Fruit fly (Drosophila melanogaster) whole organism: ENCODE measurements around the gene RhoBTB.

Source experiments
- CG8478 ChIP-seq: fragments of >200 bp; optimal IDR thresholded peaks from 2 replicates; lab custom pipeline; 2018; ENCODE audit warnings: inconsistent platforms
- Dll ChIP-seq: fragments of >200 bp; optimal IDR thresholded peaks from 2 replicates; lab custom pipeline; 2017
- EcR ChIP-seq, 2 experiments: fragments of >200 bp; optimal IDR thresholded peaks; 2 replicates each; lab custom pipeline; 2017; ENCODE audit warnings: missing biosample characterization in 2 of 2, missing genetic modification characterization in 2 of 2, missing genetic modification reagents in 2 of 2
- pan ChIP-seq: fragments of >200 bp; optimal IDR thresholded peaks from 2 replicates; lab custom pipeline; 2017
- psq ChIP-seq: fragments of >200 bp; optimal IDR thresholded peaks from 2 replicates; lab custom pipeline; 2017
- usp ChIP-seq: fragments of >200 bp; optimal IDR thresholded peaks from 2 replicates; lab custom pipeline; 2017; ENCODE audit warnings: missing biosample characterization, missing genetic modification characterization, mixed read lengths

The RhoBTB gene

DNA sequence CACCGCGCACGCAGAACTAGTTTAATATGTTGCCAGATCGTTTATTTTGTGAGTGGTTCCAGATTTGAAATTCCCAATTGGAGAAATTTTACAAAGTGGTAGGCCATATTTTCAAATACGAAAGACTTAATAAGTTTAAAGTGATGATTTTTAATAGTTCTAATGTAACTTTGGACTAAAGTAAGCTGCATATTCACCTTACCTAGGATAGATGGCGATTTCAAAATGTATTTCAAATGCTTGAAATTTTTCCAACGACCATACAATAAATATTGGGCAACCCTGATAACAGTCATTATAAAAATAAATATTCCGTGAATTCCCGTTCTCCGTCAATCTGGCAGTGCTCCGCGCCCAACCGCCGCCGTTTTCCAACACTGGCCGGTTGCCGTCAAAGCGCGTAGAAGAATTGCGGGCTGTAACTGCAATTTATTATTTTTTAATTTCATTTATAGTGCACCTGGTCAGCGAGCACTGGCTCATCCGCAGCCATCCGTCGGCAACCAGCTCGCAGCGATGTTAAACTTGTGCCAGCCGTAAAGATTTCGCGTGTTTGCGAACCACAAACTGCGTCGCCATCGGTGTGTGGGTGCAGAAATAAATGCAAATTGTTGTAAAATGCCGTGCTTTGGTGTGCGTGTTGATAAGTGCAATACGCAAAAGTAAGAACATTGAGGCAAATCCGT lies at the start of gene RhoBTB, which contains the start of gene Ide:
TSS of gene RhoBTB (plus strand) at position 365 of the 686 bp plus-strand sequence.
TSS of gene Ide (minus strand) at position 19 of the 686 bp plus-strand sequence.
- TF ChIP-seq pan (lab: Kevin White, UChicago) = no peak

dm6 chr3L:20342334-20342733 lies 33.7 kb upstream of the RhoBTB start, which contains the start of gene Spn77Bc:
Gene Spn77Bc (plus strand): TSS chr3L:20342634.
- TF ChIP-seq usp (GFP tag; lab: Kevin White, UChicago) = no peak
- no peak for TF ChIP-seq pan (lab: Kevin White, UChicago)
- TF ChIP-seq EcR (GFP tag; optimal IDR thresholded peaks at IDR 0.05; lab: Kevin White, UChicago) = no peak
- no peak for TF ChIP-seq CG8478 (lab: Kevin White, UChicago)
- no peak for TF ChIP-seq psq (lab: Kevin White, UChicago)
- no peak for TF ChIP-seq Dll (lab: Kevin White, UChicago)

DNA sequence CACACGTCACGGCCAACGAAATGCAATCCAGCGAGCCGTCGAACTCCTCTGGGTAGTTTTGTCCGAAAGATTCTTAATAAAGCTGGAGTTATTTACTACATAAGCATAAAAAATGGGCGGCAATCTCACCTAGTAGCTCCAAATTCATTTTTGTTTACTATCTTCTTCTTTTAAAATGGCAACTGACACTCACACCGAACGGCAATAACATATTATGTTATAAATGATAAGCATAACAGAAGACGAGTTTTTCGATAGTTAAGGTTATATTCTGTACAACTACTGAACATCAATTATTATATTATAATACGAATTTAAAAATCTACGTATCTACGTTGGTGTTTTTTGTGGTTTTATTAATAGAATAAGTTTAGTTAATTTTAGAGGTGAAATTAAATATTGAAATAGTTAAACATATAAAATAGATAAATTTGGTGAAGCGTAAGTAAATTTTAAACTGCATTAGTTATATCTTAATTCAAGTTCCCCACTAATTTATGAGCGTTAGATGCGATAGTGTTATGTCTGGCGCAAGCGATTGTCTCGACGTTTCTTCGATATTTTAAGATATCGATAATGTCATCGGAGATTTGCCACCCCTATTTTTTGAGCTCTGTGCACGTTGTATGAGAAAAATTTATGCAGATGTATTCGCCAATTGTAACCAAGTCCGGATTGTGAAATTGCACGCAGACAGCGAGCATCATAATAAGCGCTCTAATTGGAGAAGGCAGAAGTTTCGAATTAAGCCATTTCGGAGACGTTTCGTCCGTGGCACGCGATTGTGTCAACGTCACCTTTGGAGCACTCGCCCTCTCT lies 28.1 kb upstream of the RhoBTB start, which contains the start of the genes Rbbp5 and eRF1:
TSS of gene Rbbp5 (minus strand) at position 181 of the 819 bp plus-strand sequence.
TSS of gene eRF1 (plus strand) at position 594 of the 819 bp plus-strand sequence.
- TF ChIP-seq EcR (GFP tag; optimal IDR thresholded peaks at IDR 0.05; lab: Kevin White, UChicago) (no peak), CG8478 (lab: Kevin White, UChicago) (no peak), Dll (lab: Kevin White, UChicago) (no peak), usp (GFP tag; lab: Kevin White, UChicago) (no peak), pan (lab: Kevin White, UChicago) (no peak), psq (lab: Kevin White, UChicago) (no peak)

DNA sequence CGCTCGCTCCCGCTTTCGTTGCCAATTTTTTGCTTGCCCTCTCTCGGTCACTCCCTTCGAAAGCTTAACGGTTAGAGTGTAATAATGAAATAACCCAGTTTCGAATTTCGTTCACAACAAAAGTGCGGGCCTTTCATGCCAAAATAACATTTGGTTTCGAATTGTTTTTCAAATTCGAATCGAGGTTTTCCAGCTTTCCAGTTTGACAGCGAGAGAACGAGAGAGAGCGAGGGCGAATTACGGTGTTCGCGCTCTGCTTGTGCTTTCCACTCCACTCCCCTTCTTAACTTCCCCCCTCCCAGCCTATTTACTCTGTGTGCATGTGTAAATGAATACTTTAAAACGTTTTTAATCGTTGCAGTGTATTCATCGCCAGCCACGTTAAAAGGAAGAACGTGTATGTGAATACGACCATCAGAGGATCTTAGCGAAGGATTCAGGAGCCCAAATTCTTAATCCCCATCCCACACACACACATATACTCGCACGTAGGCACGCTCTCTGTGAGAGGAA lies 27.4 kb upstream of the RhoBTB start:
- TF ChIP-seq pan (lab: Kevin White, UChicago) (no peak), EcR (GFP tag; optimal IDR thresholded peaks at IDR 0.05; lab: Kevin White, UChicago) (peak in 1 of 2 experiments; percentile 10), psq (lab: Kevin White, UChicago) (no peak), usp (GFP tag; lab: Kevin White, UChicago) (no peak), CG8478 (lab: Kevin White, UChicago) (no peak), Dll (lab: Kevin White, UChicago) (no peak)

DNA sequence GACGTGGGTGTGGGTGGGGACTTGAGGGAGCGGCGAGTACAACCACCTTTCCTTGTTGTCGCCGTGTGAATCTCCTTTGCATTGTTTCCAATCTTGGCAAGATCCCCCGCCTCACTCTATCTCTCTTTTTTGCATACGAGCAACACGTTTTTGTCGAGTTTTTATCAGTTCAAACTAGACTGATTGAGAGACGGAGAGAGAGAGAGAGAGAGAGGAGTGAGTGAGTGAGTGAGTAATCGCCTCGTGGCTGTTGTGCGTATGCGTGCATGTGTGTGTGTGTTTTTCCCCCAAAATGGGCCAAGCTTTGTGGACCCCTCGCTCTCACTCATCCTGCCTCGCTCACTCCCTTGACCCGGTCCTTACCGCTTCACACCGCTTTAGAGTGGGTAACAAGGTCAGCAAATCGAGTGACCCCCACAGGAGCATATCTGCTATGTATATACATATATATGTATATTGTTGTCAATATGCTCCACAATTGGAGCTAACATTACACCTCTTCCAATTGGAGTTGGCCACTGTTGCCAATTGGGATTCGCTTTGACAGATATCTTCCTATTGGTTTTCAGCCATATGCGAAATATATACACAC lies 26.6 kb upstream of the RhoBTB start:
- TF ChIP-seq Dll (lab: Kevin White, UChicago) (no peak), EcR (GFP tag; optimal IDR thresholded peaks at IDR 0.05; lab: Kevin White, UChicago) (peak in 1 of 2 experiments; percentile 85), CG8478 (lab: Kevin White, UChicago) (no peak), usp (GFP tag; lab: Kevin White, UChicago) (no peak), psq (lab: Kevin White, UChicago) (no peak), pan (lab: Kevin White, UChicago) (no peak)

- TF ChIP-seq usp (GFP tag; lab: Kevin White, UChicago) (no peak), CG8478 (lab: Kevin White, UChicago) (no peak), EcR (GFP tag; optimal IDR thresholded peaks at IDR 0.05; lab: Kevin White, UChicago) (no peak), pan (lab: Kevin White, UChicago) (no peak)
These were observed 22.9 kb upstream of the RhoBTB start, which contains the start of gene CG5618 for dm6 chr3L:20353149-20353548. Gene CG5618 (plus strand): TSS chr3L:20353449.

- no peak for TF ChIP-seq pan (lab: Kevin White, UChicago)
- TF ChIP-seq Dll (lab: Kevin White, UChicago) = no peak
- TF ChIP-seq CG8478 (lab: Kevin White, UChicago) = no peak
- no peak for TF ChIP-seq usp (GFP tag; lab: Kevin White, UChicago)
- TF ChIP-seq EcR (GFP tag; optimal IDR thresholded peaks at IDR 0.05; lab: Kevin White, UChicago) = no peak
- no peak for TF ChIP-seq psq (lab: Kevin White, UChicago)
These were observed 22.2 kb upstream of the RhoBTB start for dm6 chr3L:20353726-20354332.

DNA sequence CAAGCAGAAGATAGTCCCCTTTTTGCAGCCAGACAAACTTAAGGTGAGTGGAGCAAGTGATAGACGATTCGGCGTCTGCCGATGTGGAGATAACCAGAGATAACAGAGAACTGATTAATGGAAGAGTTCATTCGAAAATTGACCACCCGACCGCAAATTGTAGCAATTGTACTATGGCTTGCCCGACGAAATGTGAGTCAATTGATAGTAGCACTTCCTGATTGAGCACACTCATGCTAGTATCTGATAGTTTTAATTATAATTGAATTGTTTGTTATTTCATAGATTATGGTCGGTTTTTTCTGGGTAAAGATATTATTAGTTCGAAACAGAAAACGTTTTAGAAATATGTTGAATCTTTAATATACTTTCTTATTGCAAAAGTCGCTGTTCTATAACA lies 21.7 kb upstream of the RhoBTB start:
- TF ChIP-seq pan (lab: Kevin White, UChicago) (no peak), CG8478 (lab: Kevin White, UChicago) (no peak), psq (lab: Kevin White, UChicago) (no peak), usp (GFP tag; lab: Kevin White, UChicago) (no peak), Dll (lab: Kevin White, UChicago) (no peak), EcR (GFP tag; optimal IDR thresholded peaks at IDR 0.05; lab: Kevin White, UChicago) (no peak)

- TF ChIP-seq pan (lab: Kevin White, UChicago) = no peak
- no peak for TF ChIP-seq psq (lab: Kevin White, UChicago)
- TF ChIP-seq CG8478 (lab: Kevin White, UChicago) = no peak
- TF ChIP-seq EcR (GFP tag; optimal IDR thresholded peaks at IDR 0.05; lab: Kevin White, UChicago) = no peak
- no peak for TF ChIP-seq usp (GFP tag; lab: Kevin White, UChicago)
These were observed 21.2 kb upstream of the RhoBTB start for dm6 chr3L:20354872-20355271.

DNA sequence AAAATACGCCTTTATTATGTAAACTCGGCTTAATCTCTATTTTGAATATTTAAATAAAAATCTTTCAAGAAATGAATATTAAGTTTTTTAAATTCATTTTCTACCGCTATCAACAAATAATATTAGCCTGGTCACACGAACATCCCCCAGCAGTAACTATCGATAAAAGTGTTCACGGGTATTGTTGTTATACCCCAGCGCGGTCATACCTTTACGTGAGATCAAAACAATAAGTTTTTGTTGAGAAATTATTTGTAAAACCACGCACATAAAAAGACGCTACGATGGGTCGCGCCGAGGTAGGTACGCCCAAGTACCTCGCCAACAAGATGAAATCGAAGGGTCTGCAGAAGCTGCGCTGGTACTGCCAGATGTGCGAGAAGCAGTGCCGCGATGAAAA lies 19.4 kb upstream of the RhoBTB start, which contains the start of gene kin17:
TSS of gene kin17 (plus strand) at position 195 of the 400 bp plus-strand sequence.
- no peak for TF ChIP-seq Dll (lab: Kevin White, UChicago)
- no peak for TF ChIP-seq EcR (GFP tag; optimal IDR thresholded peaks at IDR 0.05; lab: Kevin White, UChicago)
- no peak for TF ChIP-seq CG8478 (lab: Kevin White, UChicago)
- TF ChIP-seq usp (GFP tag; lab: Kevin White, UChicago) = no peak
- no peak for TF ChIP-seq pan (lab: Kevin White, UChicago)
- no peak for TF ChIP-seq psq (lab: Kevin White, UChicago)
